Worm (Caenorhabditis elegans): Measurements from ENCODE around the gene pals-28.

The pals-28 gene

ce11 chrIII:4405986-4406385, 21.4 kb downstream of the pals-28 start, which contains the start of gene rnp-4:
TSS of gene rnp-4 (plus strand) at chrIII:4406286.
- TF ChIP-seq nhr-77 (tag; optimal IDR thresholded peaks at IDR 0.05) (no peak), ama-1 (optimal IDR thresholded peaks at IDR 0.05) (no peak), hmg-11 (tag; optimal IDR thresholded peaks at IDR 0.05) (no peak), nhr-43 (tag; optimal IDR thresholded peaks at IDR 0.05; ENCODE audit: poor library complexity, severe bottlenecking) (no peak), unc-62 (GFP tag; optimal IDR thresholded peaks at IDR 0.05) (no peak), lin-39 (tag; optimal IDR thresholded peaks at IDR 0.05) (no peak), lsy-12 (tag; optimal IDR thresholded peaks at IDR 0.05) (no peak), egl-27 (tag; optimal IDR thresholded peaks at IDR 0.05) (no peak), eor-1 (tag; optimal IDR thresholded peaks at IDR 0.05) (no peak), elt-1 (tag; optimal IDR thresholded peaks at IDR 0.05) (no peak), R02D3.7 (tag; optimal IDR thresholded peaks at IDR 0.05) (no peak), ceh-9 (tag; optimal IDR thresholded peaks at IDR 0.05) (no peak), fos-1 (tag; optimal IDR thresholded peaks at IDR 0.05) (no peak), ceh-28 (tag; optimal IDR thresholded peaks at IDR 0.05) (no peak)

- no peak for TF ChIP-seq daf-12 (tag; optimal IDR thresholded peaks at IDR 0.05)
- TF ChIP-seq ceh-28 (tag; optimal IDR thresholded peaks at IDR 0.05), result no peak
- no peak for TF ChIP-seq nhr-77 (tag; optimal IDR thresholded peaks at IDR 0.05)
- TF ChIP-seq ZK546.5 (tag; optimal IDR thresholded peaks at IDR 0.05), result no peak
- no peak for TF ChIP-seq nhr-76 (tag; optimal IDR thresholded peaks at IDR 0.05)
- no peak for TF ChIP-seq nfya-1 (tag; optimal IDR thresholded peaks at IDR 0.05; ENCODE audit: insufficient read depth)
- no peak for TF ChIP-seq unc-39 (tag; optimal IDR thresholded peaks at IDR 0.05)
- TF ChIP-seq ztf-4 (tag; optimal IDR thresholded peaks at IDR 0.05), result no peak
- no peak for TF ChIP-seq nhr-12 (tag; optimal IDR thresholded peaks at IDR 0.05)
- no peak for TF ChIP-seq R02D3.7 (tag; optimal IDR thresholded peaks at IDR 0.05)
- TF ChIP-seq nhr-67 (tag; optimal IDR thresholded peaks at IDR 0.05), result no peak
- no peak for TF ChIP-seq lin-39 (tag; optimal IDR thresholded peaks at IDR 0.05)
Measured at ce11 chrIII:4407144-4407543, 22.6 kb downstream of the pals-28 start, which contains the start of gene prdx-3. TSS of gene prdx-3 (plus strand) at chrIII:4407444.

- TF ChIP-seq nhr-23 (tag; optimal IDR thresholded peaks at IDR 0.05) (no peak), fkh-2 (tag; optimal IDR thresholded peaks at IDR 0.05) (no peak), nhr-28 (tag; optimal IDR thresholded peaks at IDR 0.05) (no peak), lin-39 (tag; optimal IDR thresholded peaks at IDR 0.05) (no peak), nhr-43 (tag; optimal IDR thresholded peaks at IDR 0.05; ENCODE audit: poor library complexity, severe bottlenecking) (no peak), nhr-237 (tag; optimal IDR thresholded peaks at IDR 0.05) (no peak), nfya-1 (tag; optimal IDR thresholded peaks at IDR 0.05; ENCODE audit: insufficient read depth) (no peak), aly-2 (tag; optimal IDR thresholded peaks at IDR 0.05) (no peak), sea-2 (GFP tag; optimal IDR thresholded peaks at IDR 0.05) (no peak), ceh-16 (tag; optimal IDR thresholded peaks at IDR 0.05) (no peak), pha-4 (tag; optimal IDR thresholded peaks at IDR 0.05) (no peak), nhr-67 (tag; optimal IDR thresholded peaks at IDR 0.05) (no peak), unc-62 (GFP tag; optimal IDR thresholded peaks at IDR 0.05) (no peak), fos-1 (tag; optimal IDR thresholded peaks at IDR 0.05) (no peak), hmg-11 (tag; optimal IDR thresholded peaks at IDR 0.05) (no peak), ztf-4 (tag; optimal IDR thresholded peaks at IDR 0.05) (no peak), skn-1 (tag; optimal IDR thresholded peaks at IDR 0.05) (no peak), lin-15B (tag; optimal IDR thresholded peaks at IDR 0.05) (no peak), eor-1 (tag; optimal IDR thresholded peaks at IDR 0.05) (no peak), nhr-12 (tag; optimal IDR thresholded peaks at IDR 0.05) (no peak)
Measured at ce11 chrIII:4408251-4408650, 23.7 kb downstream of the pals-28 start, which contains the start of gene gpch-1. TSS of gene gpch-1 (plus strand) at chrIII:4408551.

- TF ChIP-seq fkh-2 (tag; optimal IDR thresholded peaks at IDR 0.05) (no peak), eor-1 (tag; optimal IDR thresholded peaks at IDR 0.05) (no peak), lin-39 (tag; optimal IDR thresholded peaks at IDR 0.05) (no peak), nhr-28 (tag; optimal IDR thresholded peaks at IDR 0.05) (no peak), aly-2 (tag; optimal IDR thresholded peaks at IDR 0.05) (no peak), jun-1 (tag; optimal IDR thresholded peaks at IDR 0.05) (peak; percentile 22), pha-4 (tag; optimal IDR thresholded peaks at IDR 0.05) (peak; percentile 30), nhr-12 (tag; optimal IDR thresholded peaks at IDR 0.05) (no peak), snpc-4 (tag; optimal IDR thresholded peaks at IDR 0.05) (peak; percentile 72), nhr-43 (tag; optimal IDR thresholded peaks at IDR 0.05; ENCODE audit: poor library complexity, severe bottlenecking) (no peak), nfya-1 (tag; optimal IDR thresholded peaks at IDR 0.05; ENCODE audit: insufficient read depth) (peak; percentile 49), daf-12 (tag; optimal IDR thresholded peaks at IDR 0.05) (no peak), elt-2 (tag; optimal IDR thresholded peaks at IDR 0.05) (peak; percentile 36), ztf-11 (tag; optimal IDR thresholded peaks at IDR 0.05) (no peak), nhr-76 (tag; optimal IDR thresholded peaks at IDR 0.05) (no peak), ama-1 (optimal IDR thresholded peaks at IDR 0.05) (no peak), R02D3.7 (tag; optimal IDR thresholded peaks at IDR 0.05) (no peak), lin-15B (tag; optimal IDR thresholded peaks at IDR 0.05) (peak; percentile 8), nhr-77 (tag; optimal IDR thresholded peaks at IDR 0.05) (no peak), pqm-1 (tag; optimal IDR thresholded peaks at IDR 0.05) (peak; percentile 10), elt-3 (tag; optimal IDR thresholded peaks at IDR 0.05) (no peak), mml-1 (tag; optimal IDR thresholded peaks at IDR 0.05) (no peak)
Measured at ce11 chrIII:4412108-4413009, 27.8 kb downstream of the pals-28 start.
